Fruit fly (Drosophila melanogaster) Kc167 (cell line): ENCODE measurements around the gene loco.

Experiments used
- Myc ChIP-seq: fragments of >200 bp; optimal IDR thresholded peaks from 2 replicates; lab custom pipeline; 2017; ENCODE audit warnings: missing external identifiers
- Sin3A ChIP-seq: fragments of >200 bp; optimal IDR thresholded peaks from 2 replicates; lab custom pipeline; 2018; ENCODE audit warnings: missing external identifiers
- h ChIP-seq: fragments of >200 bp; optimal IDR thresholded peaks from 3 replicates; lab custom pipeline; 2018; ENCODE audit warnings: missing external identifiers
- psq ChIP-seq: fragments of >200 bp; optimal IDR thresholded peaks from 2 replicates; lab custom pipeline; 2017; ENCODE audit warnings: missing external identifiers
- ttk ChIP-seq: sonication (Bioruptor generic); optimal IDR thresholded peaks from 2 replicates; lab custom pipeline; 2017; ENCODE audit warnings: missing external identifiers

DNA sequence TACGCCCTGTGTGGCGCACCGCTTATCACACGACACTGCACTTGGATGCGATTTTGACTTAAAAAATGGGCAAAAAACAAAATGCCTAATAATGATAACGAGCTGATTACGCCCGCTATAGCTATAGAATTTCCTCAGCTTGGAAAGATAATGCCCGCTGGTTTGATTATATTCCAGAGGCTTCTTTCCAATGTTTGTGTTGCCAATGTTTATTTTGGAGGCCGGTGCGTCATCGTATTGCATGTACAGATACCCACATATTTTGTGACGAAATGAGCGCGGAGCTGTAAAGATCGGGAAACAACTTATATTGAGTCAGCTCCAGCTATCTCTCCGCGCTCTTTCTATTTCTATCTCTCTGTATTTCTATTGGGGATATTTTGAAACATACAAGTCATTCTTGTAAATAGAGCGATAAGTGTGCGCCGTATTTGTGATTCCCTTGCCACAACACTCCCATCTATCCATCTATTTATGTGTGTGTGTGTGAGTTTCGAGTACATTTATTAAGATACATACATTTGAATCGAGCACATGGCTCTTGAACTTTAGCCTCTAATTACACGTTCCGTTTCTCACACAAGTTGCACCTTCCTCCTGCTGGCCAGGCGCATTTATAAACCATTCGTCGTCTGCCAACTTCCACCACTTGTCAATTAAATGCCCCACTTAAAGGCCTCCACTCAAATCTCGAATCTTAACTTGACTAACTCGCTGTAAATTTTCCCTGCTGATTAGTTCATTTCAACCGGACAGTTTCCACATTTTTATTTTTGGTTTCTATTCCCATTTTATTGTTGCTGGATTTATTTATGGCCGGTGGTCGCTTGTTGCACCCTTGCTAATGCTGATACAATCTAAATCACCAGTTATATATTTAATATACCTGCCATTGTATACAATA, 45.1 kb upstream of the loco start:
- TF ChIP-seq psq (lab: Kevin White, UChicago): no peak
- TF ChIP-seq h (lab: Kevin White, UChicago): no peak
- no peak for TF ChIP-seq Myc (lab: Kevin White, UChicago)
- TF ChIP-seq ttk (lab: Kevin White, UChicago): no peak
- TF ChIP-seq Sin3A (lab: Kevin White, UChicago): no peak
